Worm (Caenorhabditis elegans) whole organism, L1 larva: ENCODE data around the gene rmd-1.
A peak's percentile ranks its signal among the peaks of the same experiment; 100 is the strongest.

ENCODE experiments used
- alr-1 ChIP-seq: fragments of 200-800 bp; sonication (Bioruptor generic); optimal IDR thresholded peaks from 2 replicates; lab custom pipeline; 2018; ENCODE audit warnings: borderline replicate concordance, mild to moderate bottlenecking, missing genetic modification characterization, missing compliant biosample characterization
- ama-1 ChIP-seq: fragments of 150-350 bp; optimal IDR thresholded peaks from 2 replicates; lab custom pipeline; 2014
- elt-3 ChIP-seq, 6 experiments: fragments of 150-350 bp in 1 of 6; sonication (generic microtip); optimal IDR thresholded peaks; 2 replicates each; lab custom pipeline; 2017 to 2018; ENCODE audit warnings: missing biosample characterization in 6 of 6, missing genetic modification characterization in 6 of 6, inconsistent platforms in 1 of 6
- fkh-10 ChIP-seq: sonication (generic microtip); optimal IDR thresholded peaks from 2 replicates; lab custom pipeline; 2017; ENCODE audit warnings: missing biosample characterization, missing genetic modification reagents, missing genetic modification characterization
- jun-1 ChIP-seq: fragments of 150-350 bp; optimal IDR thresholded peaks from 2 replicates; lab custom pipeline; 2014; ENCODE audit warnings: missing biosample characterization, missing genetic modification reagents, missing genetic modification characterization
- lin-15B ChIP-seq: fragments of 150-350 bp; sonication (generic microtip); optimal IDR thresholded peaks from 3 replicates; lab custom pipeline; 2014; ENCODE audit warnings: missing biosample characterization, missing genetic modification characterization

- TF ChIP-seq ama-1 (lab: Kevin White, UChicago) (no peak), jun-1 (tag; lab: Kevin White, UChicago) (no peak), alr-1 (no peak), fkh-10 (no peak), lin-15B (no peak), elt-3 (tag; optimal IDR thresholded peaks at IDR 0.05; lab: Kevin White, UChicago) (peak in 1 of 6 experiments; percentile 26)
Measured at ce11 chrIII:9806968-9807559, 48.2 kb downstream of the rmd-1 start, which contains the start of gene ZK632.4.
